Worm (Caenorhabditis elegans) whole organism, L2 larva: ENCODE measurements around the gene sprr-1.

Experiments used
- ceh-82 ChIP-seq: fragments of 150-350 bp; optimal IDR thresholded peaks from 2 replicates; lab custom pipeline; 2014; ENCODE audit warnings: missing biosample characterization, missing genetic modification characterization
- mab-5 ChIP-seq: fragments of 150-350 bp; optimal IDR thresholded peaks from 2 replicates; lab custom pipeline; 2014; ENCODE audit warnings: missing biosample characterization, missing genetic modification characterization
- nhr-11 ChIP-seq: fragments of 150-350 bp; optimal IDR thresholded peaks from 2 replicates; lab custom pipeline; 2014; ENCODE audit warnings: missing biosample characterization, missing genetic modification characterization

ce11 chrX:15494154-15494553 lies 28.1 kb downstream of the sprr-1 start:
- TF ChIP-seq ceh-82 (tag; lab: Kevin White, UChicago): no peak
- TF ChIP-seq mab-5 (tag; lab: Kevin White, UChicago): no peak
- TF ChIP-seq nhr-11 (tag; lab: Kevin White, UChicago): no peak
